Fruit fly (Drosophila melanogaster) whole organism, embryonic: ENCODE measurements around the gene Lasp.

ENCODE experiments used
- Abd-B ChIP-seq: fragments of 200-800 bp; sonication (Bioruptor generic); optimal IDR thresholded peaks from 2 replicates; lab custom pipeline; 2018; ENCODE audit warnings: missing biosample characterization, mild to moderate bottlenecking, missing genetic modification characterization, moderate library complexity
- CG10267 ChIP-seq: fragments of 200-800 bp; sonication (Bioruptor generic); optimal IDR thresholded peaks from 2 replicates; lab custom pipeline; 2018; ENCODE audit warnings: missing biosample characterization, mild to moderate bottlenecking, missing genetic modification characterization, moderate library complexity
- CG10321 ChIP-seq: fragments of 200-800 bp; sonication (Bioruptor generic); IDR thresholded peaks from 2 replicates; pipeline ENCODE4 v1.3.6; 2022; ENCODE audit warnings: missing biosample characterization, missing genetic modification characterization
- CG11695 ChIP-seq: fragments of 200-800 bp; sonication (Bioruptor generic); IDR thresholded peaks from 3 replicates; pipeline ENCODE4 v1.3.6; 2022; ENCODE audit warnings: missing biosample characterization, missing genetic modification characterization
- CG12104 ChIP-seq: fragments of 200-800 bp; sonication (Bioruptor generic); optimal IDR thresholded peaks from 3 replicates; lab custom pipeline; 2016; ENCODE audit warnings: missing biosample characterization, missing genetic modification characterization
- CG1647 ChIP-seq: fragments of 200-800 bp; sonication (Bioruptor generic); optimal IDR thresholded peaks from 3 replicates; lab custom pipeline; 2016; ENCODE audit warnings: missing biosample characterization, missing genetic modification characterization
- CG16863 ChIP-seq: fragments of 200-800 bp; sonication (Bioruptor generic); optimal IDR thresholded peaks from 3 replicates; lab custom pipeline; 2016; ENCODE audit warnings: missing biosample characterization, missing genetic modification characterization
- CG17385 ChIP-seq: fragments of 200-800 bp; sonication (Bioruptor generic); optimal IDR thresholded peaks from 3 replicates; lab custom pipeline; 2018; ENCODE audit warnings: missing biosample characterization, mild to moderate bottlenecking, missing genetic modification characterization
- CG17829 ChIP-seq: fragments of 200-800 bp; optimal IDR thresholded peaks from 2 replicates; lab custom pipeline; 2019; ENCODE audit warnings: missing biosample characterization, mild to moderate bottlenecking, missing genetic modification characterization, moderate library complexity
- CG17912 ChIP-seq: fragments of 200-800 bp; sonication (Bioruptor generic); optimal IDR thresholded peaks from 2 replicates; lab custom pipeline; 2018; ENCODE audit warnings: missing biosample characterization, mild to moderate bottlenecking, missing genetic modification characterization
- CG2678 ChIP-seq: fragments of 200-800 bp; sonication (Bioruptor generic); optimal IDR thresholded peaks from 3 replicates; lab custom pipeline; 2019; ENCODE audit warnings: missing biosample characterization, mild to moderate bottlenecking, missing genetic modification characterization, moderate library complexity
- CG31388 ChIP-seq: fragments of 200-800 bp; sonication (Bioruptor generic); optimal IDR thresholded peaks from 2 replicates; lab custom pipeline; 2016; ENCODE audit warnings: missing biosample characterization, missing genetic modification characterization
- CG3407 ChIP-seq: fragments of 200-800 bp; sonication (Bioruptor generic); optimal IDR thresholded peaks from 2 replicates; lab custom pipeline; 2018; ENCODE audit warnings: missing biosample characterization, mild to moderate bottlenecking, missing genetic modification characterization
- CG4854 ChIP-seq: fragments of 200-800 bp; sonication (Bioruptor generic); optimal IDR thresholded peaks from 2 replicates; lab custom pipeline; 2016; ENCODE audit warnings: missing biosample characterization, missing genetic modification characterization, inconsistent platforms
- CG7372 ChIP-seq: fragments of 200-800 bp; sonication (Bioruptor generic); IDR thresholded peaks from 2 replicates; pipeline ENCODE4 v1.3.6; 2022; ENCODE audit warnings: missing biosample characterization, missing genetic modification characterization
- CG8281 ChIP-seq: fragments of 200-800 bp; sonication (Bioruptor generic); optimal IDR thresholded peaks from 2 replicates; lab custom pipeline; 2018; ENCODE audit warnings: missing biosample characterization, mild to moderate bottlenecking, missing genetic modification characterization, moderate library complexity
- CG8765 ChIP-seq: fragments of 200-800 bp; sonication (Bioruptor generic); IDR thresholded peaks from 2 replicates; pipeline ENCODE4 v1.3.6; 2022; ENCODE audit warnings: missing biosample characterization, missing genetic modification characterization
- Camta ChIP-seq: fragments of 200-800 bp; sonication (Bioruptor generic); optimal IDR thresholded peaks from 2 replicates; lab custom pipeline; 2016; ENCODE audit warnings: missing biosample characterization, missing genetic modification characterization
- Doc3 ChIP-seq: fragments of 200-800 bp; sonication (Bioruptor generic); IDR thresholded peaks from 3 replicates; pipeline ENCODE4 v1.3.6; 2022; ENCODE audit warnings: missing biosample characterization, missing genetic modification characterization; ENCODE audit not compliant: partially characterized antibody
- Fer1 ChIP-seq: fragments of 200-800 bp; sonication (Bioruptor generic); optimal IDR thresholded peaks from 2 replicates; lab custom pipeline; 2017; ENCODE audit warnings: missing biosample characterization, mild to moderate bottlenecking, missing genetic modification characterization
- Hand ChIP-seq: fragments of 200-800 bp; sonication (Bioruptor generic); optimal IDR thresholded peaks from 2 replicates; lab custom pipeline; 2017; ENCODE audit warnings: mild to moderate bottlenecking, missing biosample characterization, missing genetic modification reagents, missing genetic modification characterization
- Hr39 ChIP-seq: fragments of >200 bp; optimal IDR thresholded peaks from 2 replicates; lab custom pipeline; 2017
- Meics ChIP-seq: fragments of 200-800 bp; sonication (Bioruptor generic); optimal IDR thresholded peaks from 2 replicates; lab custom pipeline; 2017; ENCODE audit warnings: missing biosample characterization, mild to moderate bottlenecking, missing genetic modification characterization
- NK7.1 ChIP-seq: fragments of 200-800 bp; sonication (Bioruptor generic); optimal IDR thresholded peaks from 3 replicates; lab custom pipeline; 2016; ENCODE audit warnings: missing biosample characterization, missing genetic modification characterization
- ab ChIP-seq: fragments of 200-800 bp; sonication (Bioruptor generic); optimal IDR thresholded peaks from 2 replicates; lab custom pipeline; 2016; ENCODE audit warnings: missing biosample characterization, missing genetic modification characterization
- abd-A ChIP-seq: fragments of 200-800 bp; sonication (Bioruptor generic); optimal IDR thresholded peaks from 3 replicates; lab custom pipeline; 2019; ENCODE audit warnings: missing biosample characterization, mild to moderate bottlenecking, missing genetic modification characterization, moderate library complexity
- amos ChIP-seq: fragments of 200-800 bp; sonication (Bioruptor generic); IDR thresholded peaks from 2 replicates; pipeline ENCODE4 v1.3.6; 2022; ENCODE audit warnings: missing biosample characterization, missing genetic modification characterization; ENCODE audit not compliant: partially characterized antibody
- ash1 ChIP-seq: fragments of 200-800 bp; sonication (Bioruptor generic); optimal IDR thresholded peaks from 2 replicates; lab custom pipeline; 2018; ENCODE audit warnings: missing biosample characterization, mild to moderate bottlenecking, missing genetic modification characterization
- bsh ChIP-seq, 2 experiments: fragments of 200-800 bp; sonication (Bioruptor generic); optimal IDR thresholded peaks; 2 replicates each; lab custom pipeline; 2017 to 2018; ENCODE audit warnings: mild to moderate bottlenecking in 2 of 2, missing biosample characterization in 2 of 2, missing genetic modification characterization in 2 of 2, moderate library complexity in 1 of 2
- cg ChIP-seq: fragments of 200-800 bp; sonication (Bioruptor generic); optimal IDR thresholded peaks from 3 replicates; lab custom pipeline; 2019; ENCODE audit warnings: missing biosample characterization, mild to moderate bottlenecking, missing genetic modification characterization, moderate library complexity
- chn ChIP-seq: fragments of 200-800 bp; sonication (Bioruptor generic); optimal IDR thresholded peaks from 2 replicates; lab custom pipeline; 2016; ENCODE audit warnings: missing biosample characterization, missing genetic modification characterization
- esg ChIP-seq: fragments of 200-800 bp; sonication (Bioruptor generic); conservative IDR thresholded peaks from 2 replicates; pipeline ENCODE4 v1.3.6; 2022; ENCODE audit warnings: missing biosample characterization, missing genetic modification characterization
- fd64A ChIP-seq: fragments of 200-800 bp; sonication (Bioruptor generic); optimal IDR thresholded peaks from 3 replicates; lab custom pipeline; 2018; ENCODE audit warnings: missing biosample characterization, mild to moderate bottlenecking, missing genetic modification characterization
- fd96Cb ChIP-seq: fragments of 200-800 bp; sonication (Bioruptor generic); optimal IDR thresholded peaks from 2 replicates; lab custom pipeline; 2018; ENCODE audit warnings: missing biosample characterization, mild to moderate bottlenecking, missing genetic modification characterization, moderate library complexity
- fu2 ChIP-seq: fragments of 200-800 bp; sonication (Bioruptor generic); optimal IDR thresholded peaks from 2 replicates; lab custom pipeline; 2016; ENCODE audit warnings: missing biosample characterization, missing genetic modification characterization
- kni ChIP-seq: fragments of 200-800 bp; sonication (Bioruptor generic); optimal IDR thresholded peaks from 3 replicates; lab custom pipeline; 2017; ENCODE audit warnings: mild to moderate bottlenecking, missing biosample characterization, missing genetic modification reagents, missing genetic modification characterization
- lbe ChIP-seq: fragments of 200-800 bp; sonication (Bioruptor generic); optimal IDR thresholded peaks from 2 replicates; lab custom pipeline; 2016; ENCODE audit warnings: missing biosample characterization, mild to moderate bottlenecking, missing genetic modification characterization
- odd ChIP-seq: fragments of 200-800 bp; sonication (Bioruptor generic); optimal IDR thresholded peaks from 2 replicates; lab custom pipeline; 2017; ENCODE audit warnings: missing biosample characterization, mild to moderate bottlenecking, missing genetic modification characterization
- pan ChIP-seq, 4 experiments: fragments of >200 bp in 3 of 4; fragments of 200-800 bp in 1 of 4; sonication (Bioruptor generic) in 1 of 4; optimal IDR thresholded peaks in 3 of 4; IDR thresholded peaks in 1 of 4; 2 replicates each; pipeline versions ENCODE4 v1.3.6 to Lab custom; 2017 to 2022; ENCODE audit warnings: missing biosample characterization in 2 of 4, missing genetic modification characterization in 2 of 4, mixed read lengths in 1 of 4
- pho ChIP-seq: fragments of 200-800 bp; sonication (Bioruptor generic); optimal IDR thresholded peaks from 2 replicates; lab custom pipeline; 2016; ENCODE audit warnings: missing biosample characterization, missing genetic modification characterization
- repo ChIP-seq: fragments of 200-800 bp; sonication (Bioruptor generic); optimal IDR thresholded peaks from 2 replicates; lab custom pipeline; 2016; ENCODE audit warnings: missing biosample characterization, missing genetic modification characterization
- sens-2 ChIP-seq: fragments of 200-800 bp; sonication (Bioruptor generic); IDR thresholded peaks from 2 replicates; pipeline ENCODE4 v1.3.6; 2022; ENCODE audit warnings: missing biosample characterization, missing genetic modification characterization
- sna ChIP-seq: fragments of 200-800 bp; sonication (Bioruptor generic); IDR thresholded peaks from 2 replicates; pipeline ENCODE4 v1.3.6; 2022; ENCODE audit warnings: missing biosample characterization, missing genetic modification characterization; ENCODE audit not compliant: partially characterized antibody
- ssp ChIP-seq: fragments of 200-800 bp; sonication (Bioruptor generic); IDR thresholded peaks from 2 replicates; pipeline ENCODE4 v1.3.6; 2022; ENCODE audit warnings: missing biosample characterization, missing genetic modification characterization
- tio ChIP-seq: fragments of 200-800 bp; sonication (Bioruptor generic); optimal IDR thresholded peaks from 2 replicates; lab custom pipeline; 2017; ENCODE audit warnings: missing biosample characterization, missing genetic modification characterization, inconsistent platforms
- zf30C ChIP-seq: fragments of 200-800 bp; sonication (Bioruptor generic); optimal IDR thresholded peaks from 3 replicates; lab custom pipeline; 2018; ENCODE audit warnings: missing biosample characterization, mild to moderate bottlenecking, missing genetic modification characterization
- zfh1 ChIP-seq: fragments of 200-800 bp; sonication (Bioruptor generic); IDR thresholded peaks from 3 replicates; pipeline ENCODE4 v1.3.6; 2022; ENCODE audit warnings: missing biosample characterization, missing genetic modification characterization

Lasp gene

dm6 chr3L:16661167-16662109 lies 50.0 kb downstream of the Lasp start, which contains the start of gene Baldspot (continued):
- TF ChIP-seq zf30C = peak; percentile 45
- TF ChIP-seq NK7.1 (GFP tag; lab: Kevin White, UChicago) = peak; percentile 85
- TF ChIP-seq Abd-B (GFP tag; lab: Kevin White, UChicago) = peak; percentile 71
- TF ChIP-seq CG16863 = peak; percentile 35
- peak; percentile 64 for TF ChIP-seq CG4854 (GFP tag; lab: Kevin White, UChicago)
- peak; percentile 85 for TF ChIP-seq CG10267 (tag; lab: Kevin White, UChicago)
- TF ChIP-seq repo (GFP tag; lab: Kevin White, UChicago) = peak; percentile 82
- peak; percentile 52 for TF ChIP-seq CG8765 (GFP tag; lab: Robert Waterston, UW)
- peak; percentile 91 for TF ChIP-seq Meics
- peak; percentile 34 for TF ChIP-seq CG31388
- TF ChIP-seq CG7372 (GFP tag; lab: Robert Waterston, UW) = peak; percentile 55; the same call in 1 of the 2 replicates
- TF ChIP-seq CG11695 (GFP tag; lab: Robert Waterston, UW) = peak; percentile 35; the same call in 1 of the 3 replicates
- peak; percentile 91 for TF ChIP-seq CG2678 (tag; lab: Kevin White, UChicago)
- no peak for TF ChIP-seq esg (GFP tag; lab: Robert Waterston, UW)
- peak; percentile 90 for TF ChIP-seq Fer1 (GFP tag; lab: Kevin White, UChicago)
- TF ChIP-seq fu2 (GFP tag; lab: Kevin White, UChicago) = peak; percentile 12
- TF ChIP-seq Doc3 (GFP tag; lab: Robert Waterston, UW) = peak; percentile 49; the same call in 1 of the 3 replicates
- peak; percentile 81 for TF ChIP-seq CG12104 (GFP tag; lab: Kevin White, UChicago)
- peak; percentile 60; the same call in 1 of the 2 replicates for TF ChIP-seq sna (GFP tag; lab: Robert Waterston, UW)
- no peak for TF ChIP-seq tio (GFP tag; lab: Kevin White, UChicago)
- peak; percentile 65 for TF ChIP-seq fd64A (GFP tag; lab: Kevin White, UChicago)
- peak; percentile 11 for TF ChIP-seq lbe
- TF ChIP-seq Hr39 (lab: Kevin White, UChicago) = no peak
- TF ChIP-seq kni (GFP tag; lab: Kevin White, UChicago) = peak; percentile 54
- no peak for TF ChIP-seq sens-2 (GFP tag; lab: Robert Waterston, UW)
- peak; percentile 47 for TF ChIP-seq CG3407 (GFP tag; lab: Kevin White, UChicago)
- TF ChIP-seq abd-A (tag; lab: Kevin White, UChicago) = peak; percentile 85
- TF ChIP-seq chn = peak; percentile 48
- 0 out of 2 replicates have a peak, but pooled peaks have one; percentile 24 for TF ChIP-seq ssp (GFP tag; lab: Robert Waterston, UW)
- peak; percentile 52; the same call in 2 of the 3 replicates for TF ChIP-seq zfh1
- peak; percentile 42 for TF ChIP-seq CG1647 (GFP tag; lab: Kevin White, UChicago)
- TF ChIP-seq Camta (GFP tag; lab: Kevin White, UChicago) = peak; percentile 90
- TF ChIP-seq odd (GFP tag; lab: Kevin White, UChicago) = peak; percentile 11
- peak; percentile 68 for TF ChIP-seq CG17829 (tag; lab: Kevin White, UChicago)
- peak; percentile 14 for TF ChIP-seq CG17385 (GFP tag; lab: Kevin White, UChicago)
- TF ChIP-seq pan (optimal IDR thresholded peaks at IDR 0.05; lab: Kevin White, UChicago) = peak in 1 of 2 experiments; percentile 53
- peak in 1 of 2 experiments; percentile 64 for TF ChIP-seq pan (GFP tag; optimal IDR thresholded peaks at IDR 0.05 in 1 of 2, IDR thresholded peaks at IDR 0.05 in 1 of 2)
- TF ChIP-seq fd96Cb (tag; lab: Kevin White, UChicago) = peak; percentile 81
- TF ChIP-seq CG8281 (tag; lab: Kevin White, UChicago) = peak; percentile 58
- peak; percentile 52 for TF ChIP-seq pho (GFP tag; lab: Kevin White, UChicago)
- peak in 1 of 2 experiments; percentile 42 for TF ChIP-seq bsh (GFP tag; optimal IDR thresholded peaks at IDR 0.05; lab: Kevin White, UChicago)
- TF ChIP-seq CG10321 (GFP tag; lab: Robert Waterston, UW) = no peak
- TF ChIP-seq ash1 (GFP tag; lab: Kevin White, UChicago) = peak; percentile 48
- TF ChIP-seq Hand (GFP tag; lab: Kevin White, UChicago) = no peak
- peak; percentile 72; the same call in 1 of the 2 replicates for TF ChIP-seq amos (GFP tag; lab: Robert Waterston, UW)
- no peak for TF ChIP-seq CG17912
- peak; percentile 56 for TF ChIP-seq cg
- no peak for TF ChIP-seq ab
